Fruit fly (Drosophila melanogaster): Measurements from ENCODE around the gene Apc2.

The Apc2 gene

dm6 chr3R:24121669-24122068 lies 42.1 kb upstream of the Apc2 start:
- TF ChIP-seq Rel (GFP tag; optimal IDR thresholded peaks at IDR 0.05) (no peak), Rel (tag; optimal IDR thresholded peaks at IDR 0.05) (peak; percentile 88), CG32264 (GFP tag; optimal IDR thresholded peaks at IDR 0.05) (no peak)

- TF ChIP-seq woc (GFP tag; optimal IDR thresholded peaks at IDR 0.05) (no peak), Mio (GFP tag; optimal IDR thresholded peaks at IDR 0.05) (no peak), Vsx2 (GFP tag; optimal IDR thresholded peaks at IDR 0.05; ENCODE audit: partially characterized antibody) (no peak), brk (GFP tag; optimal IDR thresholded peaks at IDR 0.05) (no peak), Dfd (GFP tag; optimal IDR thresholded peaks at IDR 0.05) (no peak), CG9705 (GFP tag; optimal IDR thresholded peaks at IDR 0.05) (no peak), CrebA (GFP tag; optimal IDR thresholded peaks at IDR 0.05; ENCODE audit: borderline replicate concordance) (no peak), sage (GFP tag; optimal IDR thresholded peaks at IDR 0.05) (no peak), Hnf4 (GFP tag; optimal IDR thresholded peaks at IDR 0.05) (no peak), h (GFP tag; optimal IDR thresholded peaks at IDR 0.05) (no peak)
Measured at dm6 chr3R:24122369-24122768, 41.4 kb upstream of the Apc2 start.

dm6 chr3R:24130080-24130479 lies 33.7 kb upstream of the Apc2 start, which contains the start of the genes GatB and Tsc1:
Gene GatB (minus strand): TSS chr3R:24130255.
Gene Tsc1 (plus strand): TSS chr3R:24130307.
- TF ChIP-seq Jra (GFP tag; optimal IDR thresholded peaks at IDR 0.05): no peak
- TF ChIP-seq Rel (GFP tag; optimal IDR thresholded peaks at IDR 0.05): no peak
- TF ChIP-seq Rel (tag; optimal IDR thresholded peaks at IDR 0.05): peak; percentile 39

- no peak for TF ChIP-seq psq (GFP tag; optimal IDR thresholded peaks at IDR 0.05)
- TF ChIP-seq Rel (GFP tag; optimal IDR thresholded peaks at IDR 0.05): no peak
- TF ChIP-seq Rel (tag; optimal IDR thresholded peaks at IDR 0.05): peak; percentile 28
Measured at dm6 chr3R:24134580-24134979, 29.2 kb upstream of the Apc2 start, which contains the start of gene Sec10. Gene Sec10 (plus strand): TSS chr3R:24134831.

- TF ChIP-seq jim (GFP tag; optimal IDR thresholded peaks at IDR 0.05) (no peak), fru (GFP tag; optimal IDR thresholded peaks at IDR 0.05) (peak; percentile 72), Rel (GFP tag; optimal IDR thresholded peaks at IDR 0.05) (peak; percentile 54), Rel (tag; optimal IDR thresholded peaks at IDR 0.05) (peak; percentile 77), dl (GFP tag; optimal IDR thresholded peaks at IDR 0.05; ENCODE audit: insufficient read depth in 1 of 2, partially characterized antibody in 2 of 2) (no peak)
Measured at dm6 chr3R:24137311-24137945, 26.3 kb upstream of the Apc2 start, which contains the start of gene Npc2f. Gene Npc2f (plus strand): TSS chr3R:24137895.

DNA sequence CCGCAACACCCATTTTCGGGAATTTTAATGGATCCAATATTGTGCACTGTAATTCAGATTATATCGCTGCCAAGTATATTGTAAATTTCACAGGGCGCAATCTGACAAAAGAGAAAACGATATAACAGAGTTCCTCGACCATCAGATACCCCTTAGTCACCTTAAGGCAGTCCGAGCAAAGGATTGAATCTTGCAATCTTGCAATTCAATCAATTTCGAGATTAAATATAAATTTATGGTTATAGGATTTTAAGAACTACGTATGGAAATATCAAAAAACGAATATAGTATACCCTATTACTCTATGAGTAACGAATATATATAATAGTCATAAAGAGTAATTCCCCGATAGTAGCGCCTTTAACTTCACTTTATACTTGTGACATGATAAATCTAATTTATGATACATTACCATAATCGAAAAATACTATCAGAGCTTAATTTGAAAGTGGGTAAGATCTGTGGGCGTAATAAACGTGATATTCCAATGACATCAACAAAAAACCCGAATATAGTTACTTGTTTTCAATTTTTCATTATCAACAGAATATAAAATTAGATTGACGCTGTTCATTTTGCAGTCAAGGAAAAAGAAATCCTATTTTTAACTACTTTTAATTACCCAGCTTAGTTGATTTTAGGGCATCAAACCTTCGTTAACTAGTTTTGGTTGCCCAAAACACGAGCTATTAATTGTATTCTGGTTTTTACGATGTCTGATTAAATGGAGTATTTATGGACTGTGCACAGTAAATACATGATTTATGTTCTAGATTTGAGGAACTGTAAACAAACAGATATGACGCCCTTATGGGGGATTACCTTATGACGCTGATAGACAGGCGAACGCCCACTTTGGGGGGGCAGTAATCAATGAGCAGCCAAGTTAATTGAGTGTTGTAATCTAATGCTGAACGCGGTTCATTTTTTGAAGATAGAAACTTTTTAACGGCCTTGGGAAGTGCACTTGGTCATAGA lies 25.0 kb upstream of the Apc2 start:
- TF ChIP-seq Rel (GFP tag; optimal IDR thresholded peaks at IDR 0.05) (no peak), Rel (tag; optimal IDR thresholded peaks at IDR 0.05) (peak; percentile 78), Sp1 (GFP tag; optimal IDR thresholded peaks at IDR 0.05) (no peak), CG32264 (GFP tag; optimal IDR thresholded peaks at IDR 0.05) (no peak), Hnf4 (GFP tag; optimal IDR thresholded peaks at IDR 0.05) (no peak), Jra (GFP tag; optimal IDR thresholded peaks at IDR 0.05) (no peak), h (GFP tag; optimal IDR thresholded peaks at IDR 0.05) (no peak), fru (GFP tag; optimal IDR thresholded peaks at IDR 0.05) (peak; percentile 5), OdsH (GFP tag; optimal IDR thresholded peaks at IDR 0.05) (no peak), HLH106 (tag; optimal IDR thresholded peaks at IDR 0.05) (no peak), Myc (optimal IDR thresholded peaks at IDR 0.05) (no peak), Abd-B (GFP tag; optimal IDR thresholded peaks at IDR 0.05) (no peak), dmrt93B (GFP tag; optimal IDR thresholded peaks at IDR 0.05) (no peak), tai (GFP tag; optimal IDR thresholded peaks at IDR 0.05) (no peak), sage (GFP tag; optimal IDR thresholded peaks at IDR 0.05) (no peak), sv (GFP tag; optimal IDR thresholded peaks at IDR 0.05) (no peak)

Data from whole organism, wandering third instar larva.